Fruit fly (Drosophila melanogaster): Measurements from ENCODE around the gene CG13937.

CG13937 gene

DNA sequence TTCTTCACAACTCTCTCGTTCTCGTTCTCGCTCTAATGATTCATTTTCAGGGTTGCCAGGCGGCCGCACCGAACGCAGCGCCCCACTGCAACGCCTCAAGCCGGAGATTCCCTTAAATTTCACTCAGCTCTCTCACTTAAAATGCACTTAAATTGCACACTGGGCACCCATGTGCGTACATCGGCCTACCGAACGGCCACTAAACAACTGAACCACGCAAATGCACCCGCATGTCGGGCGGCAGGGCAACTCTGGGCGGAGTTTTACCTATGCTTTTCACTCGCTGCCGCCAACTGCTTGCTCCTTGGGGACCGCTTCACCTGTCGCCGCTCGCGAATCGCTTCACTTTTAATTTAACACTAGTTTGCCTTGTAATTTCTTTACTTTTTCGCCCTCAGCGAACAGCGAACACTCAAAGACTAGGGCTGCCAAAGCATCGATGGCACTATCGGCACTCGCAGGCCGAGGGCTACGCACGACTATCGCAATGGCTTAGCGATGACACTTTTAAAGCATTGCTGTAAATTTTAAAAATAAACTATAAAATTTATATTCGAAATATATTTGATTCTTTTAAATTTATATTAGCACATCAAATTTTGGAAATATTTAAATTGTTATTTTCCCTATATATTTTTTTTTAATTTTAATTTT lies 20.9 kb downstream of the CG13937 start, which contains the start of gene Rap1 (continued):
- TF ChIP-seq unpg (GFP tag; optimal IDR thresholded peaks at IDR 0.05) (no peak), luna (GFP tag; optimal IDR thresholded peaks at IDR 0.05) (peak; percentile 19), ATbp (GFP tag; optimal IDR thresholded peaks at IDR 0.05) (no peak), Bdp1 (GFP tag; optimal IDR thresholded peaks at IDR 0.05) (peak; percentile 19), Oli (tag; optimal IDR thresholded peaks at IDR 0.05) (peak; percentile 7), Lim3 (GFP tag; IDR thresholded peaks at IDR 0.05) (no peak), Dfd (GFP tag; optimal IDR thresholded peaks at IDR 0.05) (no peak), Dek (tag; optimal IDR thresholded peaks at IDR 0.05) (peak; percentile 45), CG10274 (GFP tag; optimal IDR thresholded peaks at IDR 0.05) (no peak), CG2889 (GFP tag; IDR thresholded peaks at IDR 0.05) (peak; percentile 64; the same call in 2 of the 3 replicates), corto (GFP tag; optimal IDR thresholded peaks at IDR 0.05) (peak; percentile 27), CG3065 (GFP tag; optimal IDR thresholded peaks at IDR 0.05) (no peak), disco-r (GFP tag; optimal IDR thresholded peaks at IDR 0.05) (no peak), CG12391 (tag; optimal IDR thresholded peaks at IDR 0.05) (peak; percentile 70), pita (GFP tag; optimal IDR thresholded peaks at IDR 0.05) (no peak), nerfin-1 (tag; optimal IDR thresholded peaks at IDR 0.05) (peak; percentile 62), kni (GFP tag; optimal IDR thresholded peaks at IDR 0.05) (peak; percentile 49), CrebB (tag; optimal IDR thresholded peaks at IDR 0.05) (no peak), Hand (GFP tag; optimal IDR thresholded peaks at IDR 0.05) (peak; percentile 20), fru (optimal IDR thresholded peaks at IDR 0.05) (no peak), ranshi (GFP tag; IDR thresholded peaks at IDR 0.05) (peak; percentile 76), sna (GFP tag; IDR thresholded peaks at IDR 0.05; ENCODE audit: partially characterized antibody) (peak; percentile 72), toy (GFP tag; IDR thresholded peaks at IDR 0.05) (no peak), Nf-YC (tag; optimal IDR thresholded peaks at IDR 0.05) (peak; percentile 68), peb (GFP tag; IDR thresholded peaks at IDR 0.05) (0 out of 2 replicates have a peak, but pooled peaks have one; percentile 23), CG2129 (GFP tag; IDR thresholded peaks at IDR 0.05; ENCODE audit: partially characterized antibody) (peak; percentile 86), CG12769 (tag; optimal IDR thresholded peaks at IDR 0.05) (no peak), CG11247 (GFP tag; IDR thresholded peaks at IDR 0.05) (peak; percentile 84), CG9817 (tag; optimal IDR thresholded peaks at IDR 0.05) (peak; percentile 59), tup (GFP tag; optimal IDR thresholded peaks at IDR 0.05) (no peak), Atf6 (GFP tag; IDR thresholded peaks at IDR 0.05) (peak; percentile 64; the same call in 1 of the 2 replicates), cad (GFP tag; optimal IDR thresholded peaks at IDR 0.05) (no peak), CG16815 (GFP tag; optimal IDR thresholded peaks at IDR 0.05) (peak; percentile 18), PHDP (tag; optimal IDR thresholded peaks at IDR 0.05) (no peak), lola (GFP tag; optimal IDR thresholded peaks at IDR 0.05) (peak in 1 of 3 experiments; percentile 43), zen2 (GFP tag; IDR thresholded peaks at IDR 0.05; ENCODE audit: partially characterized antibody) (peak; percentile 73; the same call in 2 of the 3 replicates), CG2199 (GFP tag; IDR thresholded peaks at IDR 0.05) (no peak), CG8359 (GFP tag; optimal IDR thresholded peaks at IDR 0.05; ENCODE audit: borderline replicate concordance) (peak; percentile 9), Chrac-16 (GFP tag; optimal IDR thresholded peaks at IDR 0.05) (peak; percentile 45), wdn (GFP tag; IDR thresholded peaks at IDR 0.05) (peak; percentile 51; the same call in 1 of the 2 replicates), CG9876 (GFP tag; optimal IDR thresholded peaks at IDR 0.05) (peak; percentile 42), CG16813 (GFP tag; IDR thresholded peaks at IDR 0.05; ENCODE audit: partially characterized antibody) (peak; percentile 97), CG17361 (GFP tag; IDR thresholded peaks at IDR 0.05) (peak; percentile 91), bcd (GFP tag; optimal IDR thresholded peaks at IDR 0.05) (peak; percentile 75), GATAe (GFP tag; conservative IDR thresholded peaks at IDR 0.05) (no peak), CG3726 (GFP tag; IDR thresholded peaks at IDR 0.05) (no peak), Stat92E (GFP tag; optimal IDR thresholded peaks at IDR 0.05) (no peak), CG11560 (tag; IDR thresholded peaks at IDR 0.05) (0 out of 3 replicates have a peak, but pooled peaks have one; percentile 37), D19A (tag; optimal IDR thresholded peaks at IDR 0.05) (peak; percentile 36)

Measured in whole organism, embryonic.